Worm (Caenorhabditis elegans) whole organism, L4 larva: ENCODE results near the gene fbxl-2.

Experiments
- F37D6.2 ChIP-seq: sonication (generic microtip); optimal IDR thresholded peaks from 2 replicates; lab custom pipeline; 2016; ENCODE audit warnings: mild to moderate bottlenecking, missing genetic modification characterization, missing compliant biosample characterization
- R02D3.7 ChIP-seq: fragments of 150-350 bp; sonication (generic microtip); optimal IDR thresholded peaks from 3 replicates; lab custom pipeline; 2014; ENCODE audit warnings: missing biosample characterization, missing genetic modification characterization
- ZK337.2 ChIP-seq: fragments of 200-800 bp; sonication (Bioruptor generic); IDR thresholded peaks from 2 replicates; pipeline ENCODE4 v1.3.6; 2022; ENCODE audit warnings: missing genetic modification reagents, missing genetic modification characterization, missing compliant biosample characterization
- ama-1 ChIP-seq: fragments of 150-350 bp; optimal IDR thresholded peaks from 2 replicates; lab custom pipeline; 2014; ENCODE audit warnings: inconsistent platforms, mixed read lengths
- attf-4 ChIP-seq: sonication (generic microtip); optimal IDR thresholded peaks from 3 replicates; lab custom pipeline; 2017; ENCODE audit warnings: missing biosample characterization, missing genetic modification characterization
- ceh-20 ChIP-seq: fragments of 200-800 bp; sonication (Bioruptor generic); IDR thresholded peaks from 2 replicates; pipeline ENCODE4 v1.3.6; 2022; ENCODE audit warnings: missing genetic modification reagents, missing genetic modification characterization, missing compliant biosample characterization
- ceh-32 ChIP-seq: sonication (generic microtip); optimal IDR thresholded peaks from 2 replicates; lab custom pipeline; 2016; ENCODE audit warnings: mild to moderate bottlenecking, missing genetic modification characterization, missing compliant biosample characterization; ENCODE audit not compliant: poor library complexity
- ceh-44 ChIP-seq: fragments of 200-800 bp; sonication (Bioruptor generic); IDR thresholded peaks from 2 replicates; pipeline ENCODE4 v1.3.6; 2022; ENCODE audit warnings: missing genetic modification reagents, missing genetic modification characterization, missing compliant biosample characterization
- ceh-62 ChIP-seq: sonication (generic microtip); optimal IDR thresholded peaks from 2 replicates; lab custom pipeline; 2017; ENCODE audit warnings: missing biosample characterization, missing genetic modification characterization
- ctbp-1 ChIP-seq: fragments of 200-800 bp; sonication (Bioruptor generic); IDR thresholded peaks from 2 replicates; pipeline ENCODE4 v1.3.6; 2022; ENCODE audit warnings: missing genetic modification reagents, missing genetic modification characterization, missing compliant biosample characterization
- daf-12 ChIP-seq: fragments of 150-350 bp; optimal IDR thresholded peaks from 2 replicates; lab custom pipeline; 2014; ENCODE audit warnings: missing biosample characterization, missing genetic modification reagents, missing genetic modification characterization
- daf-19 ChIP-seq: fragments of 200-800 bp; sonication (Bioruptor generic); conservative IDR thresholded peaks from 2 replicates; pipeline ENCODE4 v1.3.6; 2022; ENCODE audit warnings: missing genetic modification characterization, missing compliant biosample characterization
- dmd-8 ChIP-seq: fragments of 200-800 bp; sonication (Bioruptor generic); IDR thresholded peaks from 2 replicates; pipeline ENCODE4 v1.3.6; 2022; ENCODE audit warnings: missing genetic modification characterization, missing compliant biosample characterization
- dmd-9 ChIP-seq: fragments of 200-800 bp; sonication (Bioruptor generic); IDR thresholded peaks from 2 replicates; pipeline ENCODE4 v1.3.6; 2022; ENCODE audit warnings: missing genetic modification reagents, missing genetic modification characterization, missing compliant biosample characterization
- dpl-1 ChIP-seq: fragments of 150-350 bp; optimal IDR thresholded peaks from 2 replicates; lab custom pipeline; 2014; ENCODE audit warnings: missing biosample characterization, missing genetic modification reagents, missing genetic modification characterization
- duxl-1 ChIP-seq: sonication (generic microtip); optimal IDR thresholded peaks from 2 replicates; lab custom pipeline; 2016; ENCODE audit warnings: mild to moderate bottlenecking, missing genetic modification characterization, moderate library complexity, missing compliant biosample characterization; ENCODE audit not compliant: poor library complexity
- dve-1 ChIP-seq: sonication (generic microtip); optimal IDR thresholded peaks from 2 replicates; lab custom pipeline; 2017; ENCODE audit warnings: antibody characterized with exemption, mild to moderate bottlenecking, missing genetic modification characterization, missing compliant biosample characterization; ENCODE audit not compliant: insufficient read depth
- egl-43 ChIP-seq: fragments of 200-800 bp; sonication (Bioruptor generic); IDR thresholded peaks from 2 replicates; pipeline ENCODE4 v1.3.6; 2022; ENCODE audit warnings: missing genetic modification reagents, missing genetic modification characterization, missing compliant biosample characterization
- fos-1 ChIP-seq: fragments of 150-350 bp; optimal IDR thresholded peaks from 2 replicates; lab custom pipeline; 2014; ENCODE audit warnings: missing biosample characterization, missing genetic modification characterization
- hif-1 ChIP-seq, 2 experiments: sonication (generic microtip); optimal IDR thresholded peaks; 2 replicates each; lab custom pipeline; 2016 to 2017; ENCODE audit warnings: missing compliant biosample characterization in 2 of 2, missing genetic modification characterization in 2 of 2, missing genetic modification reagents in 2 of 2, missing genotype in 2 of 2, mild to moderate bottlenecking in 1 of 2
- jun-1 ChIP-seq: fragments of 150-350 bp; optimal IDR thresholded peaks from 2 replicates; lab custom pipeline; 2014; ENCODE audit warnings: missing biosample characterization, missing genetic modification reagents, missing genetic modification characterization
- lim-7 ChIP-seq: fragments of 200-800 bp; sonication (Bioruptor generic); IDR thresholded peaks from 2 replicates; pipeline ENCODE4 v1.3.6; 2022; ENCODE audit warnings: missing genetic modification characterization, missing compliant biosample characterization
- lin-1 ChIP-seq: fragments of 200-800 bp; sonication (Bioruptor generic); IDR thresholded peaks from 2 replicates; pipeline ENCODE4 v1.3.6; 2022; ENCODE audit warnings: missing genetic modification reagents, missing genetic modification characterization, missing compliant biosample characterization
- lin-29 ChIP-seq: fragments of 200-800 bp; sonication (Bioruptor generic); IDR thresholded peaks from 2 replicates; pipeline ENCODE4 v1.3.6; 2022; ENCODE audit warnings: missing genetic modification reagents, missing genetic modification characterization, missing compliant biosample characterization
- lin-38 ChIP-seq: fragments of 200-800 bp; sonication (Bioruptor generic); IDR thresholded peaks from 2 replicates; pipeline ENCODE4 v1.3.6; 2022; ENCODE audit warnings: missing genetic modification reagents, missing genetic modification characterization, missing compliant biosample characterization
- lin-39 ChIP-seq: fragments of 150-350 bp; optimal IDR thresholded peaks from 2 replicates; lab custom pipeline; 2014; ENCODE audit warnings: missing biosample characterization, missing genetic modification reagents, missing genetic modification characterization
- lsy-2 ChIP-seq, 2 experiments: fragments of 150-350 bp in 1 of 2; sonication (generic microtip) in 1 of 2; optimal IDR thresholded peaks; 2 replicates each; lab custom pipeline; 2014 to 2017; ENCODE audit warnings: missing biosample characterization in 2 of 2, missing genetic modification characterization in 2 of 2
- madf-5 ChIP-seq, 2 experiments: fragments of 200-800 bp; sonication (Bioruptor generic); IDR thresholded peaks; 2 replicates each; pipeline ENCODE4 v1.3.6; 2022; ENCODE audit warnings: missing compliant biosample characterization in 2 of 2, missing genetic modification characterization in 2 of 2
- mdt-29 ChIP-seq: fragments of 200-800 bp; sonication (Bioruptor generic); IDR thresholded peaks from 2 replicates; pipeline ENCODE4 v1.3.6; 2022; ENCODE audit warnings: missing genetic modification reagents, missing genetic modification characterization, missing compliant biosample characterization
- mep-1 ChIP-seq: fragments of 150-350 bp; sonication (generic microtip); optimal IDR thresholded peaks from 3 replicates; lab custom pipeline; 2014; ENCODE audit warnings: missing biosample characterization, missing genetic modification characterization
- mes-2 ChIP-seq: sonication (generic microtip); optimal IDR thresholded peaks from 2 replicates; lab custom pipeline; 2016; ENCODE audit warnings: missing genotype, mild to moderate bottlenecking, missing genetic modification characterization, missing compliant biosample characterization; ENCODE audit not compliant: poor library complexity, severe bottlenecking
- mxl-2 ChIP-seq: fragments of 200-800 bp; sonication (Bioruptor generic); conservative IDR thresholded peaks from 2 replicates; pipeline ENCODE4 v1.3.6; 2022; ENCODE audit warnings: missing genetic modification reagents, missing genetic modification characterization, missing compliant biosample characterization
- mxl-3 ChIP-seq: fragments of 200-800 bp; sonication (Bioruptor generic); optimal IDR thresholded peaks from 2 replicates; lab custom pipeline; 2018; ENCODE audit warnings: mild to moderate bottlenecking, missing genetic modification characterization, missing compliant biosample characterization
- nhr-102 ChIP-seq: sonication (generic microtip); optimal IDR thresholded peaks from 2 replicates; lab custom pipeline; 2016; ENCODE audit warnings: mild to moderate bottlenecking, missing genetic modification characterization, moderate library complexity, missing compliant biosample characterization
- nhr-111 ChIP-seq: fragments of 200-800 bp; sonication (Bioruptor generic); optimal IDR thresholded peaks from 2 replicates; lab custom pipeline; 2018; ENCODE audit warnings: mild to moderate bottlenecking, missing genetic modification characterization, missing compliant biosample characterization
- nhr-48 ChIP-seq: sonication (generic microtip); optimal IDR thresholded peaks from 2 replicates; lab custom pipeline; 2016; ENCODE audit warnings: mild to moderate bottlenecking, missing genetic modification characterization, missing compliant biosample characterization
- nhr-6 ChIP-seq: fragments of 150-350 bp; optimal IDR thresholded peaks from 2 replicates; lab custom pipeline; 2014; ENCODE audit warnings: missing biosample characterization, missing genetic modification characterization
- nhr-76 ChIP-seq: fragments of 150-350 bp; optimal IDR thresholded peaks from 2 replicates; lab custom pipeline; 2014; ENCODE audit warnings: missing biosample characterization, missing genetic modification characterization
- nhr-77 ChIP-seq: fragments of 150-350 bp; optimal IDR thresholded peaks from 2 replicates; lab custom pipeline; 2014; ENCODE audit warnings: missing biosample characterization, missing genetic modification characterization
- pha-4 ChIP-seq, 2 experiments: fragments of 150-350 bp in 1 of 2; fragments of 200-800 bp in 1 of 2; sonication (Bioruptor generic) in 1 of 2; IDR thresholded peaks in 1 of 2; optimal IDR thresholded peaks in 1 of 2; 2 replicates each; pipeline versions ENCODE4 v1.3.6 to Lab custom; 2014 to 2022; ENCODE audit warnings: missing genetic modification characterization in 2 of 2, missing genetic modification reagents in 2 of 2, missing biosample characterization in 1 of 2, missing compliant biosample characterization in 1 of 2
- rbr-2 ChIP-seq: sonication (generic microtip); optimal IDR thresholded peaks from 2 replicates; lab custom pipeline; 2016; ENCODE audit warnings: missing genotype, missing genetic modification characterization, missing compliant biosample characterization
- sdz-12 ChIP-seq: fragments of 200-800 bp; sonication (Bioruptor generic); optimal IDR thresholded peaks from 2 replicates; lab custom pipeline; 2018; ENCODE audit warnings: mild to moderate bottlenecking, missing genetic modification characterization, missing compliant biosample characterization
- spr-3 ChIP-seq: fragments of 200-800 bp; sonication (Bioruptor generic); optimal IDR thresholded peaks from 2 replicates; lab custom pipeline; 2018; ENCODE audit warnings: mild to moderate bottlenecking, missing genetic modification characterization, missing compliant biosample characterization
- unc-62 ChIP-seq, 3 experiments: fragments of 150-350 bp in 1 of 3; sonication (generic microtip); optimal IDR thresholded peaks in 2 of 3; peaks in 1 of 3; 1 replicate in 1 of 3; 2 replicates in 2 of 3; lab custom pipeline; 2014 to 2017; ENCODE audit warnings: missing biosample characterization in 3 of 3, missing genetic modification characterization in 3 of 3, missing genetic modification reagents in 3 of 3, missing genotype in 1 of 3
- vab-7 ChIP-seq: fragments of 200-800 bp; sonication (Bioruptor generic); IDR thresholded peaks from 2 replicates; pipeline ENCODE4 v1.3.6; 2022; ENCODE audit warnings: missing genetic modification reagents, missing genetic modification characterization, missing compliant biosample characterization
- zag-1 ChIP-seq: fragments of 150-350 bp; optimal IDR thresholded peaks from 2 replicates; lab custom pipeline; 2014; ENCODE audit warnings: missing biosample characterization, missing genetic modification characterization
- zfp-3 ChIP-seq: fragments of 200-800 bp; sonication (Bioruptor generic); conservative IDR thresholded peaks from 2 replicates; pipeline ENCODE4 v1.3.6; 2022; ENCODE audit warnings: missing genetic modification reagents, missing genetic modification characterization, missing compliant biosample characterization
- zip-2 ChIP-seq: fragments of 150-350 bp; optimal IDR thresholded peaks from 2 replicates; lab custom pipeline; 2014; ENCODE audit warnings: missing biosample characterization, missing genetic modification characterization
- ztf-11 ChIP-seq: fragments of 150-350 bp; optimal IDR thresholded peaks from 2 replicates; lab custom pipeline; 2014; ENCODE audit warnings: missing biosample characterization, missing genetic modification characterization

fbxl-2 gene

DNA sequence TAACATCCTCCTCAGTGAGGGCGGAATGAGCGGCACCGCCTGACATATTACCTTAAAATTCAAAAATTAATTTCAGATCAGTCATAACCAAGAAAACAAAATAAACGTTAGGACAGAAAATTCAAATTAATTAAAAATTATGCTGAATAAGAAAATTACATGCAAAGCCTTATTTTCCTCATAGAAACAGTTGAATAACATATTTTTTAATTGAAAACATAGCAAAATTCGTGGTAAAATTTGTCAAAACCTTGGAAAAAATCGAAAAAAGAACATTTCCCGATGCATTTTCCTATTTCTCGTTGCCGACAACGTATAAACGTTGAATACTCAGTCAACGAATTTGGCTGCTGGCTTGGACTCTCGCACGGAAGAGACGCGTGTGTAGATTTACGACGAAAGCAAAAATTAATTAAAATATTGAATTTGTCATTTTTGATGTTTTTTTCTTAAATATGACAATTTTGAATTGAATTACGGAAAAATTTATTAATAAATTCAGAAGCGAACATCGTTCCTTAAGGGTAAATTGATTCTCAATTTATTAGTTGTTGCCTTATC, 3.0 kb upstream of the fbxl-2 start, which contains the start of the genes rps-0 and rbg-3 (continued):
- TF ChIP-seq lin-1 (GFP tag; lab: Robert Waterston, UW) (no peak), nhr-76 (tag; lab: Kevin White, UChicago) (no peak), zag-1 (no peak), daf-12 (tag; lab: Kevin White, UChicago) (no peak), rbr-2 (tag; lab: Kevin White, UChicago) (peak; percentile 88), unc-62 (GFP tag; optimal IDR thresholded peaks at IDR 0.05 in 1 of 2; lab: Kevin White, UChicago) (peak in 1 of 2 experiments; percentile 5), unc-62 (tag; optimal IDR thresholded peaks at IDR 0.05; lab: Kevin White, UChicago) (no peak), sdz-12 (GFP tag; lab: Kevin White, UChicago) (no peak), zip-2 (tag; lab: Kevin White, UChicago) (peak; percentile 34), dmd-9 (GFP tag; lab: Robert Waterston, UW) (no peak), mep-1 (tag; lab: Kevin White, UChicago) (peak; percentile 95), jun-1 (tag; lab: Kevin White, UChicago) (no peak), nhr-6 (tag; lab: Kevin White, UChicago) (peak; percentile 89), dpl-1 (GFP tag; lab: Kevin White, UChicago) (peak; percentile 93), ceh-20 (0 out of 2 replicates have a peak, but pooled peaks have one; percentile 39), lin-38 (GFP tag; lab: Robert Waterston, UW) (peak; percentile 87), duxl-1 (tag; lab: Kevin White, UChicago) (peak; percentile 75), zfp-3 (GFP tag; lab: Robert Waterston, UW) (peak; percentile 53), F37D6.2 (tag; lab: Kevin White, UChicago) (peak; percentile 80), lim-7 (GFP tag; lab: Robert Waterston, UW) (no peak), attf-4 (tag; lab: Kevin White, UChicago) (no peak), nhr-48 (tag; lab: Kevin White, UChicago) (peak; percentile 46), lin-29 (GFP tag; lab: Robert Waterston, UW) (no peak), mdt-29 (GFP tag; lab: Robert Waterston, UW) (no peak), mxl-2 (GFP tag; lab: Robert Waterston, UW) (no peak), dmd-8 (no peak), spr-3 (GFP tag; lab: Kevin White, UChicago) (no peak), nhr-77 (tag; lab: Kevin White, UChicago) (peak; percentile 97), mes-2 (tag; lab: Kevin White, UChicago) (peak; percentile 95), R02D3.7 (peak; percentile 90), ztf-11 (tag; lab: Kevin White, UChicago) (no peak), ceh-62 (tag; lab: Kevin White, UChicago) (no peak), lsy-2 (tag; optimal IDR thresholded peaks at IDR 0.05; lab: Kevin White, UChicago) (peak; percentile 84 to 98), egl-43 (GFP tag; lab: Robert Waterston, UW) (no peak), dve-1 (peak; percentile 97), mxl-3 (GFP tag; lab: Kevin White, UChicago) (peak; percentile 31), hif-1 (tag; optimal IDR thresholded peaks at IDR 0.05; lab: Kevin White, UChicago) (peak; percentile 12 to 75), madf-5 (GFP tag; IDR thresholded peaks at IDR 0.05; lab: Robert Waterston, UW) (no peak), ctbp-1 (GFP tag; lab: Robert Waterston, UW) (peak; percentile 61; the same call in 1 of the 2 replicates), daf-19 (GFP tag; lab: Robert Waterston, UW) (no peak), nhr-102 (tag; lab: Kevin White, UChicago) (peak; percentile 82), lin-39 (tag; lab: Kevin White, UChicago) (no peak), ama-1 (no peak), vab-7 (GFP tag; lab: Robert Waterston, UW) (0 out of 2 replicates have a peak, but pooled peaks have one; percentile 38), ZK337.2 (GFP tag; lab: Robert Waterston, UW) (no peak), nhr-111 (GFP tag; lab: Kevin White, UChicago) (no peak), ceh-32 (tag; lab: Kevin White, UChicago) (no peak), pha-4 (GFP tag; IDR thresholded peaks at IDR 0.05; lab: Robert Waterston, UW) (peak; percentile 37; the same call in 1 of the 2 replicates), pha-4 (tag; optimal IDR thresholded peaks at IDR 0.05; lab: Kevin White, UChicago) (peak; percentile 68), ceh-44 (GFP tag; lab: Robert Waterston, UW) (no peak), fos-1 (tag; lab: Kevin White, UChicago) (no peak)
